Fruit fly (Drosophila melanogaster) whole organism, embryonic: Measurements from ENCODE around the gene stac.

Source experiments
- BEAF-32 ChIP-seq: fragments of 200-800 bp; sonication (Bioruptor generic); optimal IDR thresholded peaks from 3 replicates; lab custom pipeline; 2017; ENCODE audit warnings: missing biosample characterization, missing genetic modification characterization, mild to moderate bottlenecking, moderate library complexity, missing genetic modification reagents
- CG11560 ChIP-seq: fragments of 200-800 bp; sonication (Bioruptor generic); IDR thresholded peaks from 3 replicates; pipeline ENCODE4 v1.3.6; 2022; ENCODE audit warnings: missing biosample characterization, missing genetic modification characterization
- CG12104 ChIP-seq: fragments of 200-800 bp; sonication (Bioruptor generic); optimal IDR thresholded peaks from 3 replicates; lab custom pipeline; 2016; ENCODE audit warnings: missing biosample characterization, missing genetic modification characterization
- CG12299 ChIP-seq: fragments of 200-800 bp; sonication (Bioruptor generic); optimal IDR thresholded peaks from 2 replicates; lab custom pipeline; 2018; ENCODE audit warnings: missing biosample characterization, mild to moderate bottlenecking, missing genetic modification characterization
- CG13123 ChIP-seq: fragments of 200-800 bp; sonication (Bioruptor generic); optimal IDR thresholded peaks from 2 replicates; lab custom pipeline; 2016; ENCODE audit warnings: missing biosample characterization, missing genetic modification characterization
- CG13287 ChIP-seq: fragments of 200-800 bp; sonication (Bioruptor generic); IDR thresholded peaks from 2 replicates; pipeline ENCODE4 v1.3.6; 2022; ENCODE audit warnings: missing biosample characterization, missing genetic modification characterization; ENCODE audit not compliant: partially characterized antibody
- CG14860 ChIP-seq: fragments of 200-800 bp; sonication (Bioruptor generic); IDR thresholded peaks from 3 replicates; pipeline ENCODE4 v1.3.6; 2022; ENCODE audit warnings: missing biosample characterization, missing genetic modification characterization; ENCODE audit not compliant: partially characterized antibody
- CG15514 ChIP-seq: fragments of 200-800 bp; sonication (Bioruptor generic); optimal IDR thresholded peaks from 3 replicates; lab custom pipeline; 2017; ENCODE audit warnings: missing biosample characterization, missing genetic modification characterization, mild to moderate bottlenecking, moderate library complexity, missing genetic modification reagents
- CG1603 ChIP-seq: fragments of 200-800 bp; sonication (Bioruptor generic); optimal IDR thresholded peaks from 2 replicates; lab custom pipeline; 2019; ENCODE audit warnings: missing biosample characterization, mild to moderate bottlenecking, missing genetic modification characterization, moderate library complexity
- CG2116 ChIP-seq: fragments of 200-800 bp; sonication (Bioruptor generic); optimal IDR thresholded peaks from 3 replicates; lab custom pipeline; 2018; ENCODE audit warnings: missing biosample characterization, mild to moderate bottlenecking, missing genetic modification characterization
- CG2129 ChIP-seq: fragments of 200-800 bp; sonication (Bioruptor generic); IDR thresholded peaks from 2 replicates; pipeline ENCODE4 v1.3.6; 2022; ENCODE audit warnings: missing biosample characterization, missing genetic modification characterization; ENCODE audit not compliant: partially characterized antibody
- CG2889 ChIP-seq: fragments of 200-800 bp; sonication (Bioruptor generic); IDR thresholded peaks from 3 replicates; pipeline ENCODE4 v1.3.6; 2022; ENCODE audit warnings: missing biosample characterization, missing genetic modification characterization
- CG34422 ChIP-seq: fragments of 200-800 bp; sonication (Bioruptor generic); IDR thresholded peaks from 3 replicates; pipeline ENCODE4 v1.3.6; 2022; ENCODE audit warnings: missing biosample characterization, missing genetic modification characterization
- CG3995 ChIP-seq: fragments of 200-800 bp; sonication (Bioruptor generic); optimal IDR thresholded peaks from 3 replicates; lab custom pipeline; 2016; ENCODE audit warnings: missing biosample characterization, missing genetic modification characterization
- CG8765 ChIP-seq: fragments of 200-800 bp; sonication (Bioruptor generic); IDR thresholded peaks from 2 replicates; pipeline ENCODE4 v1.3.6; 2022; ENCODE audit warnings: missing biosample characterization, missing genetic modification characterization
- Dref ChIP-seq: fragments of 200-800 bp; sonication (Bioruptor generic); IDR thresholded peaks from 2 replicates; pipeline ENCODE4 v1.3.6; 2022; ENCODE audit warnings: missing biosample characterization, missing genetic modification characterization
- Drgx ChIP-seq: fragments of 200-800 bp; sonication (Bioruptor generic); IDR thresholded peaks from 2 replicates; pipeline ENCODE4 v1.3.6; 2022; ENCODE audit warnings: missing biosample characterization, missing genetic modification characterization
- Ets97D ChIP-seq: fragments of 200-800 bp; sonication (Bioruptor generic); optimal IDR thresholded peaks from 3 replicates; lab custom pipeline; 2016; ENCODE audit warnings: missing biosample characterization, missing genetic modification characterization
- Gug ChIP-seq: fragments of 200-800 bp; sonication (Bioruptor generic); IDR thresholded peaks from 4 replicates; pipeline ENCODE4 v1.3.6; 2022; ENCODE audit warnings: missing biosample characterization, missing genetic modification characterization
- MBD-R2 ChIP-seq: fragments of 200-800 bp; sonication (Bioruptor generic); IDR thresholded peaks from 2 replicates; pipeline ENCODE4 v1.3.6; 2022; ENCODE audit warnings: missing biosample characterization, missing genetic modification characterization
- MTF-1 ChIP-seq: fragments of 200-800 bp; sonication (Bioruptor generic); optimal IDR thresholded peaks from 2 replicates; lab custom pipeline; 2018; ENCODE audit warnings: missing biosample characterization, mild to moderate bottlenecking, missing genetic modification characterization, borderline replicate concordance
- Pdp1 ChIP-seq, 2 experiments: fragments of 200-800 bp; sonication (Bioruptor generic); optimal IDR thresholded peaks; 3 replicates each; lab custom pipeline; 2016; ENCODE audit warnings: missing biosample characterization in 2 of 2, missing genetic modification characterization in 2 of 2, mild to moderate bottlenecking in 1 of 2, moderate library complexity in 1 of 2
- Scr ChIP-seq: fragments of 200-800 bp; sonication (Bioruptor generic); IDR thresholded peaks from 2 replicates; pipeline ENCODE4 v1.3.6; 2022; ENCODE audit warnings: missing biosample characterization, missing genetic modification characterization; ENCODE audit not compliant: partially characterized antibody
- Sox100B ChIP-seq: fragments of 200-800 bp; sonication (Bioruptor generic); optimal IDR thresholded peaks from 3 replicates; lab custom pipeline; 2018; ENCODE audit warnings: missing biosample characterization, mild to moderate bottlenecking, missing genetic modification characterization
- Spps ChIP-seq: fragments of 200-800 bp; sonication (Bioruptor generic); optimal IDR thresholded peaks from 2 replicates; lab custom pipeline; 2018; ENCODE audit warnings: missing biosample characterization, mild to moderate bottlenecking, missing genetic modification characterization
- Xrp1 ChIP-seq: fragments of 200-800 bp; sonication (Bioruptor generic); IDR thresholded peaks from 2 replicates; pipeline ENCODE4 v1.3.6; 2022; ENCODE audit warnings: missing biosample characterization, missing genetic modification characterization
- YL-1 ChIP-seq: fragments of 200-800 bp; sonication (Bioruptor generic); optimal IDR thresholded peaks from 3 replicates; lab custom pipeline; 2017; ENCODE audit warnings: missing biosample characterization, mild to moderate bottlenecking, missing genetic modification characterization
- amos ChIP-seq: fragments of 200-800 bp; sonication (Bioruptor generic); IDR thresholded peaks from 2 replicates; pipeline ENCODE4 v1.3.6; 2022; ENCODE audit warnings: missing biosample characterization, missing genetic modification characterization; ENCODE audit not compliant: partially characterized antibody
- caup ChIP-seq: fragments of 200-800 bp; sonication (Bioruptor generic); optimal IDR thresholded peaks from 3 replicates; lab custom pipeline; 2017; ENCODE audit warnings: missing biosample characterization, mild to moderate bottlenecking, missing genetic modification characterization, moderate library complexity; ENCODE audit not compliant: severe bottlenecking
- chinmo ChIP-seq: fragments of 200-800 bp; sonication (Bioruptor generic); IDR thresholded peaks from 4 replicates; pipeline ENCODE4 v1.3.6; 2022; ENCODE audit warnings: missing biosample characterization, missing genetic modification characterization; ENCODE audit not compliant: partially characterized antibody
- crc ChIP-seq: fragments of 200-800 bp; sonication (Bioruptor generic); optimal IDR thresholded peaks from 2 replicates; lab custom pipeline; 2016; ENCODE audit warnings: missing biosample characterization, missing genetic modification characterization
- dysf ChIP-seq: fragments of 200-800 bp; sonication (Bioruptor generic); IDR thresholded peaks from 3 replicates; pipeline ENCODE4 v1.3.6; 2022; ENCODE audit warnings: missing biosample characterization, missing genetic modification characterization
- emc ChIP-seq: fragments of 200-800 bp; sonication (Bioruptor generic); optimal IDR thresholded peaks from 2 replicates; lab custom pipeline; 2016; ENCODE audit warnings: missing biosample characterization, missing genetic modification characterization
- eve ChIP-seq, 2 experiments: fragments of >200 bp; optimal IDR thresholded peaks; 2 replicates each; lab custom pipeline; 2017; ENCODE audit warnings: missing biosample characterization in 2 of 2, missing genetic modification characterization in 2 of 2
- gcm2 ChIP-seq: fragments of 200-800 bp; sonication (Bioruptor generic); optimal IDR thresholded peaks from 2 replicates; lab custom pipeline; 2016; ENCODE audit warnings: missing biosample characterization, missing genetic modification characterization
- gem ChIP-seq: fragments of 200-800 bp; sonication (Bioruptor generic); optimal IDR thresholded peaks from 2 replicates; lab custom pipeline; 2019; ENCODE audit warnings: missing biosample characterization, mild to moderate bottlenecking, missing genetic modification characterization, moderate library complexity
- gfzf ChIP-seq: fragments of 200-800 bp; sonication (Bioruptor generic); optimal IDR thresholded peaks from 2 replicates; lab custom pipeline; 2016; ENCODE audit warnings: missing biosample characterization, mild to moderate bottlenecking, missing genetic modification characterization, moderate library complexity
- luna ChIP-seq: fragments of 200-800 bp; sonication (Bioruptor generic); optimal IDR thresholded peaks from 2 replicates; lab custom pipeline; 2016; ENCODE audit warnings: missing biosample characterization, missing genetic modification characterization
- mam ChIP-seq: fragments of 200-800 bp; sonication (Bioruptor generic); optimal IDR thresholded peaks from 3 replicates; lab custom pipeline; 2016; ENCODE audit warnings: missing biosample characterization, missing genetic modification characterization
- nerfin-2 ChIP-seq: fragments of 200-800 bp; sonication (Bioruptor generic); IDR thresholded peaks from 2 replicates; pipeline ENCODE4 v1.3.6; 2022; ENCODE audit warnings: missing biosample characterization, missing genetic modification characterization; ENCODE audit not compliant: partially characterized antibody
- otp ChIP-seq: fragments of 200-800 bp; sonication (Bioruptor generic); IDR thresholded peaks from 3 replicates; pipeline ENCODE4, ENCODE4 v1.3.6; 2022; ENCODE audit warnings: missing biosample characterization, missing genetic modification characterization
- pfk ChIP-seq: fragments of 200-800 bp; sonication (Bioruptor generic); optimal IDR thresholded peaks from 2 replicates; lab custom pipeline; 2018; ENCODE audit warnings: missing biosample characterization, mild to moderate bottlenecking, missing genetic modification characterization, moderate library complexity
- phol ChIP-seq: fragments of 200-800 bp; sonication (Bioruptor generic); optimal IDR thresholded peaks from 3 replicates; lab custom pipeline; 2018; ENCODE audit warnings: missing biosample characterization, mild to moderate bottlenecking, missing genetic modification characterization, moderate library complexity
- pzg ChIP-seq: fragments of 200-800 bp; sonication (Bioruptor generic); optimal IDR thresholded peaks from 3 replicates; lab custom pipeline; 2018; ENCODE audit warnings: missing biosample characterization, mild to moderate bottlenecking, missing genetic modification characterization, moderate library complexity
- row ChIP-seq: fragments of 200-800 bp; sonication (Bioruptor generic); IDR thresholded peaks from 3 replicates; pipeline ENCODE4 v1.3.6; 2022; ENCODE audit warnings: missing biosample characterization, missing genetic modification characterization
- salm ChIP-seq: fragments of 200-800 bp; sonication (Bioruptor generic); optimal IDR thresholded peaks from 2 replicates; lab custom pipeline; 2018; ENCODE audit warnings: missing biosample characterization, mild to moderate bottlenecking, missing genetic modification characterization
- ssp ChIP-seq: fragments of 200-800 bp; sonication (Bioruptor generic); IDR thresholded peaks from 2 replicates; pipeline ENCODE4 v1.3.6; 2022; ENCODE audit warnings: missing biosample characterization, missing genetic modification characterization
- sug ChIP-seq: fragments of 200-800 bp; optimal IDR thresholded peaks from 2 replicates; lab custom pipeline; 2019; ENCODE audit warnings: missing biosample characterization, mild to moderate bottlenecking, missing genetic modification characterization, moderate library complexity
- trem ChIP-seq: fragments of 200-800 bp; optimal IDR thresholded peaks from 3 replicates; lab custom pipeline; 2019; ENCODE audit warnings: missing biosample characterization, mild to moderate bottlenecking, missing genetic modification characterization, moderate library complexity
- trh ChIP-seq: fragments of 200-800 bp; sonication (Bioruptor generic); optimal IDR thresholded peaks from 2 replicates; lab custom pipeline; 2016; ENCODE audit warnings: missing biosample characterization, missing genetic modification characterization

Gene stac

dm6 chr3R:25012016-25012415 lies 44.1 kb upstream of the stac start (continued):
- TF ChIP-seq CG12104 (GFP tag; lab: Kevin White, UChicago), result no peak
- no peak for TF ChIP-seq crc
- TF ChIP-seq CG2129, result no peak
- TF ChIP-seq MTF-1, result no peak
- TF ChIP-seq CG3995 (GFP tag; lab: Kevin White, UChicago), result no peak
- no peak for TF ChIP-seq CG8765 (GFP tag; lab: Robert Waterston, UW)
- no peak for TF ChIP-seq trh (GFP tag; lab: Kevin White, UChicago)
- TF ChIP-seq Pdp1 (GFP tag; optimal IDR thresholded peaks at IDR 0.05; lab: Kevin White, UChicago), result no peak
- TF ChIP-seq CG2116 (GFP tag; lab: Kevin White, UChicago), result no peak
- no peak for TF ChIP-seq Drgx
- TF ChIP-seq pfk (GFP tag; lab: Kevin White, UChicago), result no peak
- no peak for TF ChIP-seq gem (tag; lab: Kevin White, UChicago)
- no peak for TF ChIP-seq luna (GFP tag; lab: Kevin White, UChicago)
- TF ChIP-seq row (GFP tag; lab: Robert Waterston, UW), result no peak
- TF ChIP-seq ssp (GFP tag; lab: Robert Waterston, UW), result no peak
- TF ChIP-seq CG12299 (tag; lab: Kevin White, UChicago), result no peak
- TF ChIP-seq nerfin-2, result no peak
- TF ChIP-seq chinmo (GFP tag; lab: Robert Waterston, UW), result 0 out of 4 replicates have a peak, but pooled peaks have one; percentile 35
- no peak for TF ChIP-seq CG14860 (GFP tag; lab: Robert Waterston, UW)
- no peak for TF ChIP-seq mam (GFP tag; lab: Kevin White, UChicago)

- TF ChIP-seq CG13287, result peak; percentile 46; the same call in 1 of the 2 replicates
- no peak for TF ChIP-seq dysf (GFP tag; lab: Robert Waterston, UW)
- peak; percentile 25; the same call in 1 of the 2 replicates for TF ChIP-seq Scr (GFP tag; lab: Robert Waterston, UW)
- no peak for TF ChIP-seq caup (GFP tag; lab: Kevin White, UChicago)
- TF ChIP-seq otp (GFP tag; lab: Robert Waterston, UW), result no peak
- peak; percentile 69 for TF ChIP-seq MBD-R2 (GFP tag; lab: Robert Waterston, UW)
- TF ChIP-seq eve (GFP tag; optimal IDR thresholded peaks at IDR 0.05; lab: Kevin White, UChicago), result no peak
- no peak for TF ChIP-seq CG13123 (GFP tag; lab: Kevin White, UChicago)
- no peak for TF ChIP-seq emc (GFP tag; lab: Kevin White, UChicago)
- TF ChIP-seq YL-1 (GFP tag; lab: Kevin White, UChicago), result peak; percentile 11
- peak; percentile 26 for TF ChIP-seq BEAF-32
- no peak for TF ChIP-seq gcm2 (GFP tag; lab: Kevin White, UChicago)
- TF ChIP-seq CG11560 (tag; lab: Robert Waterston, UW), result peak; percentile 97
- no peak for TF ChIP-seq Drgx
- peak; percentile 40; the same call in 1 of the 3 replicates for TF ChIP-seq CG34422 (GFP tag; lab: Robert Waterston, UW)
- no peak for TF ChIP-seq CG2889 (GFP tag; lab: Robert Waterston, UW)
- peak; percentile 46 for TF ChIP-seq CG1603 (tag; lab: Kevin White, UChicago)
- TF ChIP-seq Gug (GFP tag; lab: Robert Waterston, UW), result no peak
- no peak for TF ChIP-seq sug (tag; lab: Kevin White, UChicago)
- TF ChIP-seq salm (tag; lab: Kevin White, UChicago), result no peak
- TF ChIP-seq Xrp1 (GFP tag; lab: Robert Waterston, UW), result no peak
- peak; percentile 79 for TF ChIP-seq gfzf
- peak; percentile 7 for TF ChIP-seq trem (tag; lab: Kevin White, UChicago)
- TF ChIP-seq CG15514, result peak; percentile 48
- TF ChIP-seq Ets97D (GFP tag; lab: Kevin White, UChicago), result peak; percentile 10
- peak; percentile 70 for TF ChIP-seq Dref (GFP tag; lab: Robert Waterston, UW)
- peak; percentile 22; the same call in 1 of the 2 replicates for TF ChIP-seq amos (GFP tag; lab: Robert Waterston, UW)
- TF ChIP-seq pzg, result peak; percentile 57
- TF ChIP-seq Spps, result no peak
- no peak for TF ChIP-seq Sox100B
- TF ChIP-seq phol (tag; lab: Kevin White, UChicago), result no peak
Measured at dm6 chr3R:25023056-25023455, 33.0 kb upstream of the stac start, which contains the start of gene beta4GalT7. Gene beta4GalT7 (plus strand): TSS chr3R:25023256.
